Fruit fly (Drosophila melanogaster) Kc167 (cell line): ENCODE data around the gene CG34265.

Experiments used
- Sin3A ChIP-seq: fragments of >200 bp; optimal IDR thresholded peaks from 2 replicates; lab custom pipeline; 2018; ENCODE audit warnings: missing external identifiers
- h ChIP-seq: fragments of >200 bp; optimal IDR thresholded peaks from 3 replicates; lab custom pipeline; 2018; ENCODE audit warnings: missing external identifiers
- insv ChIP-seq: fragments of >200 bp; optimal IDR thresholded peaks from 3 replicates; lab custom pipeline; 2018; ENCODE audit warnings: missing external identifiers
- psq ChIP-seq: fragments of >200 bp; optimal IDR thresholded peaks from 2 replicates; lab custom pipeline; 2017; ENCODE audit warnings: missing external identifiers

DNA sequence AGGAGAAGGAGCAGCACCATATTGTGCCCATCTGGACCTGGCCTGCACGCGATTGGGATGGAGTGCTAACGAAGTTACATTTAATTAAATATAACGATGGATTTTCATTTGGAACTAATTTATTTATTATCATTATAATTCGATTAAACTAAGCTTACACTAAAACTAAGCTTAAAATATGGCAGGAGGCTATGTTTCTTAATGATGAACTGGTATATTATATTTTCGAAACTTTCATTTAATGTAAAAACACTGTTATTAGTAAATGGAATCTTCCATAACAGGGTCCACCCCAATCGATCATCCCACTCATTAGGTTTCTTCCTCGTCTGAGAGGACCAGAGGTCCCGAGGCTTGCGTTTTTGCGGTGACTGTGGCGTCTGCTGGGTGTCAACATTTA, 23.1 kb upstream of the CG34265 start:
- TF ChIP-seq Sin3A (lab: Kevin White, UChicago) (no peak), psq (no peak), h (lab: Kevin White, UChicago) (no peak), insv (lab: Kevin White, UChicago) (no peak)
